Fruit fly (Drosophila melanogaster) whole organism, embryonic: ENCODE results near the gene CG31344.

Experiments used
- ATbp ChIP-seq: fragments of 200-800 bp; sonication (Bioruptor generic); optimal IDR thresholded peaks from 2 replicates; lab custom pipeline; 2017; ENCODE audit warnings: missing biosample characterization, mild to moderate bottlenecking, missing genetic modification characterization, missing genetic modification reagents
- Awh ChIP-seq: fragments of 200-800 bp; sonication (Bioruptor generic); IDR thresholded peaks from 2 replicates; pipeline ENCODE4, ENCODE4 v1.3.6; 2022; ENCODE audit warnings: missing biosample characterization, missing genetic modification characterization
- B-H1 ChIP-seq: fragments of 200-800 bp; sonication (Bioruptor generic); IDR thresholded peaks from 3 replicates; pipeline ENCODE4 v1.3.6; 2022; ENCODE audit warnings: missing biosample characterization, missing genetic modification characterization
- CG10209 ChIP-seq: fragments of 200-800 bp; sonication (Bioruptor generic); optimal IDR thresholded peaks from 3 replicates; lab custom pipeline; 2017; ENCODE audit warnings: missing biosample characterization, mild to moderate bottlenecking, missing genetic modification characterization, missing genetic modification reagents
- CG10959 ChIP-seq: fragments of 200-800 bp; sonication (Bioruptor generic); IDR thresholded peaks from 2 replicates; pipeline ENCODE4 v1.3.6; 2022; ENCODE audit warnings: missing biosample characterization, missing genetic modification characterization
- CG10979 ChIP-seq: fragments of 200-800 bp; sonication (Bioruptor generic); optimal IDR thresholded peaks from 2 replicates; lab custom pipeline; 2018; ENCODE audit warnings: missing biosample characterization, mild to moderate bottlenecking, missing genetic modification characterization, moderate library complexity
- CG11696 ChIP-seq: fragments of 200-800 bp; sonication (Bioruptor generic); IDR thresholded peaks from 2 replicates; pipeline ENCODE4 v1.3.6; 2022; ENCODE audit warnings: missing biosample characterization, missing genetic modification characterization
- CG12155 ChIP-seq: fragments of 200-800 bp; sonication (Bioruptor generic); optimal IDR thresholded peaks from 3 replicates; lab custom pipeline; 2016; ENCODE audit warnings: missing biosample characterization, missing genetic modification characterization
- CG15011 ChIP-seq: fragments of 200-800 bp; sonication (Bioruptor generic); optimal IDR thresholded peaks from 3 replicates; lab custom pipeline; 2018; ENCODE audit warnings: missing biosample characterization, mild to moderate bottlenecking, missing genetic modification characterization
- CG1603 ChIP-seq: fragments of 200-800 bp; sonication (Bioruptor generic); optimal IDR thresholded peaks from 2 replicates; lab custom pipeline; 2019; ENCODE audit warnings: missing biosample characterization, mild to moderate bottlenecking, missing genetic modification characterization, moderate library complexity
- CG17328 ChIP-seq: fragments of 200-800 bp; sonication (Bioruptor generic); IDR thresholded peaks from 2 replicates; pipeline ENCODE4 v1.3.6; 2022; ENCODE audit warnings: missing biosample characterization, missing genetic modification characterization
- CG2116 ChIP-seq: fragments of 200-800 bp; sonication (Bioruptor generic); optimal IDR thresholded peaks from 3 replicates; lab custom pipeline; 2018; ENCODE audit warnings: missing biosample characterization, mild to moderate bottlenecking, missing genetic modification characterization
- CG2199 ChIP-seq: fragments of 200-800 bp; sonication (Bioruptor generic); IDR thresholded peaks from 3 replicates; pipeline ENCODE4 v1.3.6; 2022; ENCODE audit warnings: missing biosample characterization, missing genetic modification characterization
- CG2202 ChIP-seq: fragments of 200-800 bp; sonication (Bioruptor generic); optimal IDR thresholded peaks from 2 replicates; lab custom pipeline; 2018; ENCODE audit warnings: missing biosample characterization, mild to moderate bottlenecking, missing genetic modification characterization
- CG31224 ChIP-seq: fragments of 200-800 bp; sonication (Bioruptor generic); IDR thresholded peaks from 2 replicates; pipeline ENCODE4 v1.3.6; 2022; ENCODE audit warnings: missing biosample characterization, missing genetic modification characterization
- CG31388 ChIP-seq: fragments of 200-800 bp; sonication (Bioruptor generic); optimal IDR thresholded peaks from 2 replicates; lab custom pipeline; 2016; ENCODE audit warnings: missing biosample characterization, missing genetic modification characterization
- CG33557 ChIP-seq: fragments of 200-800 bp; sonication (Bioruptor generic); optimal IDR thresholded peaks from 2 replicates; lab custom pipeline; 2019; ENCODE audit warnings: missing biosample characterization, mild to moderate bottlenecking, missing genetic modification characterization, moderate library complexity
- CG3407 ChIP-seq: fragments of 200-800 bp; sonication (Bioruptor generic); optimal IDR thresholded peaks from 2 replicates; lab custom pipeline; 2018; ENCODE audit warnings: missing biosample characterization, mild to moderate bottlenecking, missing genetic modification characterization
- CG34224 ChIP-seq: fragments of 200-800 bp; sonication (Bioruptor generic); IDR thresholded peaks from 3 replicates; pipeline ENCODE4 v1.3.6; 2022; ENCODE audit warnings: missing biosample characterization, missing genetic modification characterization; ENCODE audit not compliant: partially characterized antibody
- CG4730 ChIP-seq: fragments of 200-800 bp; sonication (Bioruptor generic); IDR thresholded peaks from 2 replicates; pipeline ENCODE4 v1.3.6; 2022; ENCODE audit warnings: missing biosample characterization, missing genetic modification characterization
- CG6689 ChIP-seq: fragments of 200-800 bp; sonication (Bioruptor generic); IDR thresholded peaks from 2 replicates; pipeline ENCODE4 v1.3.6; 2022; ENCODE audit warnings: missing biosample characterization, missing genetic modification characterization
- CG8388 ChIP-seq: fragments of 200-800 bp; sonication (Bioruptor generic); optimal IDR thresholded peaks from 2 replicates; lab custom pipeline; 2019; ENCODE audit warnings: missing biosample characterization, mild to moderate bottlenecking, missing genetic modification characterization, moderate library complexity
- CG8478 ChIP-seq: fragments of >200 bp; optimal IDR thresholded peaks from 2 replicates; lab custom pipeline; 2018
- CG9727 ChIP-seq: fragments of 200-800 bp; sonication (Bioruptor generic); optimal IDR thresholded peaks from 3 replicates; lab custom pipeline; 2017; ENCODE audit warnings: missing biosample characterization, mild to moderate bottlenecking, missing genetic modification characterization
- CG9797 ChIP-seq: fragments of 200-800 bp; sonication (Bioruptor generic); optimal IDR thresholded peaks from 3 replicates; lab custom pipeline; 2018; ENCODE audit warnings: missing biosample characterization, mild to moderate bottlenecking, missing genetic modification characterization
- Chrac-16 ChIP-seq: fragments of 200-800 bp; sonication (Bioruptor generic); optimal IDR thresholded peaks from 3 replicates; lab custom pipeline; 2016; ENCODE audit warnings: missing biosample characterization, missing genetic modification characterization
- Ets65A ChIP-seq: fragments of 200-800 bp; sonication (Bioruptor generic); peaks from one replicate; lab custom pipeline; 2016; ENCODE audit warnings: missing biosample characterization, missing genetic modification characterization
- Hand ChIP-seq: fragments of 200-800 bp; sonication (Bioruptor generic); optimal IDR thresholded peaks from 2 replicates; lab custom pipeline; 2017; ENCODE audit warnings: mild to moderate bottlenecking, missing biosample characterization, missing genetic modification reagents, missing genetic modification characterization
- Hmx ChIP-seq: fragments of 200-800 bp; sonication (Bioruptor generic); optimal IDR thresholded peaks from 2 replicates; lab custom pipeline; 2016; ENCODE audit warnings: missing biosample characterization, missing genetic modification characterization
- Hr51 ChIP-seq, 2 experiments: fragments of 200-800 bp; sonication (Bioruptor generic); optimal IDR thresholded peaks; 2 replicates in 1 of 2; 3 replicates in 1 of 2; lab custom pipeline; 2016 to 2018; ENCODE audit warnings: missing biosample characterization in 2 of 2, missing genetic modification characterization in 2 of 2, mild to moderate bottlenecking in 1 of 2, moderate library complexity in 1 of 2
- Oaz ChIP-seq: fragments of 200-800 bp; sonication (Bioruptor generic); IDR thresholded peaks from 2 replicates; pipeline ENCODE4 v1.3.6; 2022; ENCODE audit warnings: missing biosample characterization, missing genetic modification characterization
- Scr ChIP-seq: fragments of 200-800 bp; sonication (Bioruptor generic); IDR thresholded peaks from 2 replicates; pipeline ENCODE4 v1.3.6; 2022; ENCODE audit warnings: missing biosample characterization, missing genetic modification characterization; ENCODE audit not compliant: partially characterized antibody
- ac ChIP-seq: fragments of 200-800 bp; sonication (Bioruptor generic); optimal IDR thresholded peaks from 3 replicates; lab custom pipeline; 2017; ENCODE audit warnings: missing biosample characterization, mild to moderate bottlenecking, missing genetic modification characterization
- ap ChIP-seq: fragments of 200-800 bp; sonication (Bioruptor generic); IDR thresholded peaks from 2 replicates; pipeline ENCODE4 v1.3.6; 2022; ENCODE audit warnings: missing biosample characterization, missing genetic modification characterization
- bab2 ChIP-seq: fragments of 200-800 bp; sonication (Bioruptor generic); optimal IDR thresholded peaks from 2 replicates; lab custom pipeline; 2016; ENCODE audit warnings: missing biosample characterization, missing genetic modification characterization
- bsh ChIP-seq, 2 experiments: fragments of 200-800 bp; sonication (Bioruptor generic); optimal IDR thresholded peaks; 2 replicates each; lab custom pipeline; 2017 to 2018; ENCODE audit warnings: mild to moderate bottlenecking in 2 of 2, missing biosample characterization in 2 of 2, missing genetic modification characterization in 2 of 2, moderate library complexity in 1 of 2
- chm ChIP-seq: fragments of 200-800 bp; sonication (Bioruptor generic); IDR thresholded peaks from 2 replicates; pipeline ENCODE4 v1.3.6; 2022; ENCODE audit warnings: missing biosample characterization, missing genetic modification characterization
- dpn ChIP-seq, 2 experiments: fragments of 200-800 bp; sonication (Bioruptor generic); optimal IDR thresholded peaks; 3 replicates each; lab custom pipeline; 2016; ENCODE audit warnings: missing biosample characterization in 2 of 2, missing genetic modification characterization in 2 of 2
- ftz-f1 ChIP-seq: fragments of 200-800 bp; sonication (Bioruptor generic); optimal IDR thresholded peaks from 2 replicates; lab custom pipeline; 2016; ENCODE audit warnings: missing biosample characterization, missing genetic modification characterization
- her ChIP-seq: fragments of 200-800 bp; sonication (Bioruptor generic); optimal IDR thresholded peaks from 2 replicates; lab custom pipeline; 2016; ENCODE audit warnings: missing biosample characterization, missing genetic modification characterization
- lov ChIP-seq, 2 experiments: fragments of 200-800 bp in 1 of 2; fragments of >200 bp in 1 of 2; sonication (Bioruptor generic) in 1 of 2; IDR thresholded peaks in 1 of 2; optimal IDR thresholded peaks in 1 of 2; 2 replicates in 1 of 2; 3 replicates in 1 of 2; pipeline versions ENCODE4 v1.3.6 to Lab custom; 2017 to 2022; ENCODE audit warnings: missing biosample characterization in 1 of 2, missing genetic modification characterization in 1 of 2
- maf-S ChIP-seq: fragments of 200-800 bp; sonication (Bioruptor generic); optimal IDR thresholded peaks from 2 replicates; lab custom pipeline; 2016; ENCODE audit warnings: missing biosample characterization, missing genetic modification characterization
- salm ChIP-seq: fragments of 200-800 bp; sonication (Bioruptor generic); optimal IDR thresholded peaks from 2 replicates; lab custom pipeline; 2018; ENCODE audit warnings: missing biosample characterization, mild to moderate bottlenecking, missing genetic modification characterization
- sens ChIP-seq: fragments of 200-800 bp; sonication (Bioruptor generic); peaks from one replicate; lab custom pipeline; 2016; ENCODE audit warnings: missing biosample characterization, missing genetic modification characterization
- sim ChIP-seq: fragments of 200-800 bp; sonication (Bioruptor generic); IDR thresholded peaks from 2 replicates; pipeline ENCODE4 v1.3.6; 2022; ENCODE audit warnings: missing biosample characterization, missing genetic modification characterization
- sima ChIP-seq: fragments of 200-800 bp; sonication (Bioruptor generic); optimal IDR thresholded peaks from 2 replicates; lab custom pipeline; 2016; ENCODE audit warnings: missing biosample characterization, missing genetic modification characterization
- sisA ChIP-seq: fragments of 200-800 bp; sonication (Bioruptor generic); IDR thresholded peaks from 2 replicates; pipeline ENCODE4 v1.3.6; 2022; ENCODE audit warnings: missing biosample characterization, missing genetic modification characterization
- ttk ChIP-seq: fragments of 200-800 bp; sonication (Bioruptor generic); IDR thresholded peaks from 2 replicates; pipeline ENCODE4 v2.1.2; 2022; ENCODE audit warnings: missing biosample characterization, missing genetic modification characterization
- zen2 ChIP-seq: fragments of 200-800 bp; sonication (Bioruptor generic); IDR thresholded peaks from 3 replicates; pipeline ENCODE4 v1.3.6; 2022; ENCODE audit warnings: missing biosample characterization, missing genetic modification characterization; ENCODE audit not compliant: partially characterized antibody

CG31344 gene

dm6 chr3R:15262710-15263672, 37.9 kb upstream of the CG31344 start, which contains the start of the genes eIF2gamma and Set (continued):
- TF ChIP-seq CG34224 (GFP tag; lab: Robert Waterston, UW) (peak; percentile 96), sima (no peak), CG33557 (GFP tag; lab: Kevin White, UChicago) (no peak), Chrac-16 (GFP tag; lab: Kevin White, UChicago) (no peak), Ets65A (GFP tag; lab: Kevin White, UChicago) (peak; percentile 98), CG9797 (GFP tag; lab: Kevin White, UChicago) (peak; percentile 54), Hmx (no peak), sim (GFP tag; lab: Robert Waterston, UW) (no peak), CG2202 (no peak), CG2116 (GFP tag; lab: Kevin White, UChicago) (peak; percentile 96), CG4730 (GFP tag; lab: Robert Waterston, UW) (no peak), maf-S (GFP tag; lab: Kevin White, UChicago) (peak; percentile 17), bsh (GFP tag; optimal IDR thresholded peaks at IDR 0.05; lab: Kevin White, UChicago) (no peak), Oaz (GFP tag; lab: Robert Waterston, UW) (no peak), CG9727 (GFP tag; lab: Kevin White, UChicago) (no peak), dpn (GFP tag; optimal IDR thresholded peaks at IDR 0.05; lab: Kevin White, UChicago) (peak in 1 of 2 experiments; percentile 66), Scr (GFP tag; lab: Robert Waterston, UW) (peak; percentile 95), CG1603 (tag; lab: Kevin White, UChicago) (no peak), CG3407 (GFP tag; lab: Kevin White, UChicago) (no peak), sisA (no peak), zen2 (peak; percentile 98), Hr51 (GFP tag; optimal IDR thresholded peaks at IDR 0.05; lab: Kevin White, UChicago) (peak in 1 of 2 experiments; percentile 14), ttk (GFP tag; lab: Robert Waterston, UW) (no peak; the same call in 1 of the 2 replicates), sens (GFP tag; lab: Kevin White, UChicago) (peak; percentile 7), ap (GFP tag; lab: Robert Waterston, UW) (no peak), CG10209 (GFP tag; lab: Kevin White, UChicago) (no peak), her (GFP tag; lab: Kevin White, UChicago) (peak; percentile 28), CG31224 (no peak), CG11696 (no peak), CG8478 (lab: Kevin White, UChicago) (no peak), B-H1 (GFP tag; lab: Robert Waterston, UW) (no peak), bab2 (GFP tag; lab: Kevin White, UChicago) (peak; percentile 26), CG2199 (GFP tag; lab: Robert Waterston, UW) (no peak), ftz-f1 (peak; percentile 54), CG6689 (no peak), ac (no peak), CG31388 (GFP tag; lab: Kevin White, UChicago) (no peak), CG17328 (GFP tag; lab: Robert Waterston, UW) (peak; percentile 4; the same call in 1 of the 2 replicates), CG15011 (GFP tag; lab: Kevin White, UChicago) (no peak), CG12155 (GFP tag; lab: Kevin White, UChicago) (peak; percentile 30), CG10979 (peak; percentile 10), ATbp (no peak), Awh (0 out of 2 replicates have a peak, but pooled peaks have one; percentile 7), CG8388 (GFP tag; lab: Kevin White, UChicago) (no peak), CG10959 (GFP tag; lab: Robert Waterston, UW) (peak; percentile 24; the same call in 1 of the 2 replicates), chm (peak; percentile 78), salm (tag; lab: Kevin White, UChicago) (no peak), lov (optimal IDR thresholded peaks at IDR 0.05; lab: Kevin White, UChicago) (no peak), lov (GFP tag; IDR thresholded peaks at IDR 0.05; lab: Robert Waterston, UW) (no peak), Hand (GFP tag; lab: Kevin White, UChicago) (no peak)
